Fruit fly (Drosophila melanogaster) whole organism, embryonic: ENCODE results near the gene Arc42.
A peak's percentile ranks its signal among the peaks of the same experiment; 100 is the strongest.

Experiments used
- Atf6 ChIP-seq: fragments of 200-800 bp; sonication (Bioruptor generic); IDR thresholded peaks from 2 replicates; pipeline ENCODE4 v1.3.6; 2022; ENCODE audit warnings: missing biosample characterization, missing genetic modification characterization
- BEAF-32 ChIP-seq: fragments of 200-800 bp; sonication (Bioruptor generic); optimal IDR thresholded peaks from 3 replicates; lab custom pipeline; 2017; ENCODE audit warnings: missing biosample characterization, missing genetic modification characterization, mild to moderate bottlenecking, moderate library complexity, missing genetic modification reagents
- Blimp-1 ChIP-seq: fragments of 200-800 bp; sonication (Bioruptor generic); optimal IDR thresholded peaks from 3 replicates; lab custom pipeline; 2018; ENCODE audit warnings: missing biosample characterization, missing genetic modification characterization, mild to moderate bottlenecking, moderate library complexity, missing genetic modification reagents
- CG11398 ChIP-seq: fragments of 200-800 bp; sonication (Bioruptor generic); optimal IDR thresholded peaks from 2 replicates; lab custom pipeline; 2016; ENCODE audit warnings: missing biosample characterization, missing genetic modification characterization
- CG11696 ChIP-seq: fragments of 200-800 bp; sonication (Bioruptor generic); IDR thresholded peaks from 2 replicates; pipeline ENCODE4 v1.3.6; 2022; ENCODE audit warnings: missing biosample characterization, missing genetic modification characterization
- CG12219 ChIP-seq: fragments of 200-800 bp; sonication (Bioruptor generic); optimal IDR thresholded peaks from 3 replicates; lab custom pipeline; 2018; ENCODE audit warnings: missing biosample characterization, mild to moderate bottlenecking, missing genetic modification characterization
- CG12299 ChIP-seq: fragments of 200-800 bp; sonication (Bioruptor generic); optimal IDR thresholded peaks from 2 replicates; lab custom pipeline; 2018; ENCODE audit warnings: missing biosample characterization, mild to moderate bottlenecking, missing genetic modification characterization
- CG13287 ChIP-seq: fragments of 200-800 bp; sonication (Bioruptor generic); IDR thresholded peaks from 2 replicates; pipeline ENCODE4 v1.3.6; 2022; ENCODE audit warnings: missing biosample characterization, missing genetic modification characterization; ENCODE audit not compliant: partially characterized antibody
- CG15514 ChIP-seq: fragments of 200-800 bp; sonication (Bioruptor generic); optimal IDR thresholded peaks from 3 replicates; lab custom pipeline; 2017; ENCODE audit warnings: missing biosample characterization, missing genetic modification characterization, mild to moderate bottlenecking, moderate library complexity, missing genetic modification reagents
- CG1602 ChIP-seq: fragments of 200-800 bp; sonication (Bioruptor generic); optimal IDR thresholded peaks from 3 replicates; lab custom pipeline; 2016; ENCODE audit warnings: missing biosample characterization, missing genetic modification characterization
- CG16813 ChIP-seq: fragments of 200-800 bp; sonication (Bioruptor generic); IDR thresholded peaks from 3 replicates; pipeline ENCODE4 v1.3.6; 2022; ENCODE audit warnings: missing biosample characterization, missing genetic modification characterization; ENCODE audit not compliant: partially characterized antibody
- CG17612 ChIP-seq: fragments of 200-800 bp; sonication (Bioruptor generic); IDR thresholded peaks from 2 replicates; pipeline ENCODE4 v1.3.6; 2022; ENCODE audit warnings: missing biosample characterization, missing genetic modification characterization
- CG18262 ChIP-seq: fragments of 200-800 bp; optimal IDR thresholded peaks from 3 replicates; lab custom pipeline; 2019; ENCODE audit warnings: missing biosample characterization, mild to moderate bottlenecking, missing genetic modification characterization, moderate library complexity
- CG18476 ChIP-seq: fragments of 200-800 bp; sonication (Bioruptor generic); optimal IDR thresholded peaks from 2 replicates; lab custom pipeline; 2016; ENCODE audit warnings: missing biosample characterization, mild to moderate bottlenecking, missing genetic modification characterization
- CG2129 ChIP-seq: fragments of 200-800 bp; sonication (Bioruptor generic); IDR thresholded peaks from 2 replicates; pipeline ENCODE4 v1.3.6; 2022; ENCODE audit warnings: missing biosample characterization, missing genetic modification characterization; ENCODE audit not compliant: partially characterized antibody
- CG30403 ChIP-seq: fragments of 200-800 bp; sonication (Bioruptor generic); optimal IDR thresholded peaks from 3 replicates; lab custom pipeline; 2016; ENCODE audit warnings: missing biosample characterization, missing genetic modification characterization
- CG3163 ChIP-seq: fragments of 200-800 bp; sonication (Bioruptor generic); optimal IDR thresholded peaks from 3 replicates; lab custom pipeline; 2016; ENCODE audit warnings: missing biosample characterization, missing genetic modification characterization
- CG32532 ChIP-seq: fragments of 200-800 bp; sonication (Bioruptor generic); IDR thresholded peaks from 2 replicates; pipeline ENCODE4 v1.3.6; 2022; ENCODE audit warnings: missing biosample characterization, missing genetic modification characterization
- CG3995 ChIP-seq: fragments of 200-800 bp; sonication (Bioruptor generic); optimal IDR thresholded peaks from 3 replicates; lab custom pipeline; 2016; ENCODE audit warnings: missing biosample characterization, missing genetic modification characterization
- CG5245 ChIP-seq: fragments of 200-800 bp; sonication (Bioruptor generic); optimal IDR thresholded peaks from 3 replicates; lab custom pipeline; 2016; ENCODE audit warnings: missing biosample characterization, missing genetic modification characterization
- CG6175 ChIP-seq: fragments of 200-800 bp; sonication (Bioruptor generic); IDR thresholded peaks from 3 replicates; pipeline ENCODE4 v1.3.6; 2022; ENCODE audit warnings: missing biosample characterization, missing genetic modification characterization
- CG6254 ChIP-seq: fragments of 200-800 bp; sonication (Bioruptor generic); optimal IDR thresholded peaks from 3 replicates; lab custom pipeline; 2017; ENCODE audit warnings: mild to moderate bottlenecking, missing biosample characterization, missing genetic modification reagents, missing genetic modification characterization
- CG7786 ChIP-seq: fragments of 200-800 bp; sonication (Bioruptor generic); optimal IDR thresholded peaks from 2 replicates; lab custom pipeline; 2016; ENCODE audit warnings: missing biosample characterization, missing genetic modification characterization
- CG9727 ChIP-seq: fragments of 200-800 bp; sonication (Bioruptor generic); optimal IDR thresholded peaks from 3 replicates; lab custom pipeline; 2017; ENCODE audit warnings: missing biosample characterization, mild to moderate bottlenecking, missing genetic modification characterization
- Dad ChIP-seq: fragments of 200-800 bp; sonication (Bioruptor generic); optimal IDR thresholded peaks from 3 replicates; lab custom pipeline; 2016; ENCODE audit warnings: missing biosample characterization, missing genetic modification characterization
- Dfd ChIP-seq, 2 experiments: fragments of >200 bp; optimal IDR thresholded peaks; 2 replicates each; lab custom pipeline; 2017; ENCODE audit warnings: missing biosample characterization in 2 of 2, missing genetic modification characterization in 2 of 2
- HHEX ChIP-seq: fragments of 200-800 bp; sonication (Bioruptor generic); optimal IDR thresholded peaks from 3 replicates; lab custom pipeline; 2017; ENCODE audit warnings: missing biosample characterization, mild to moderate bottlenecking, missing genetic modification characterization, missing genetic modification reagents
- HLH54F ChIP-seq: fragments of 200-800 bp; sonication (Bioruptor generic); optimal IDR thresholded peaks from 3 replicates; lab custom pipeline; 2016; ENCODE audit warnings: missing biosample characterization, missing genetic modification characterization
- HLHmδ ChIP-seq: fragments of 200-800 bp; sonication (Bioruptor generic); optimal IDR thresholded peaks from 2 replicates; lab custom pipeline; 2018; ENCODE audit warnings: missing biosample characterization, mild to moderate bottlenecking, missing genetic modification characterization, moderate library complexity
- Hr78 ChIP-seq, 2 experiments: fragments of 200-800 bp in 1 of 2; fragments of >200 bp in 1 of 2; sonication (Bioruptor generic) in 1 of 2; optimal IDR thresholded peaks; 2 replicates each; lab custom pipeline; 2017 to 2019; ENCODE audit warnings: missing biosample characterization in 2 of 2, missing genetic modification characterization in 2 of 2, mild to moderate bottlenecking in 1 of 2, moderate library complexity in 1 of 2
- Meics ChIP-seq: fragments of 200-800 bp; sonication (Bioruptor generic); optimal IDR thresholded peaks from 2 replicates; lab custom pipeline; 2017; ENCODE audit warnings: missing biosample characterization, mild to moderate bottlenecking, missing genetic modification characterization
- NfI ChIP-seq: fragments of 200-800 bp; sonication (Bioruptor generic); optimal IDR thresholded peaks from 3 replicates; lab custom pipeline; 2018; ENCODE audit warnings: missing biosample characterization, mild to moderate bottlenecking, missing genetic modification characterization, moderate library complexity
- Opbp ChIP-seq: fragments of 200-800 bp; sonication (Bioruptor generic); IDR thresholded peaks from 3 replicates; pipeline ENCODE4 v1.3.6; 2022; ENCODE audit warnings: missing biosample characterization, missing genetic modification characterization; ENCODE audit not compliant: partially characterized antibody
- Stat92E ChIP-seq, 3 experiments: fragments of >200 bp in 2 of 3; fragments of 200-800 bp in 1 of 3; sonication (Bioruptor generic) in 1 of 3; optimal IDR thresholded peaks; 2 replicates each; lab custom pipeline; 2017 to 2019; ENCODE audit warnings: missing biosample characterization in 3 of 3, missing genetic modification characterization in 3 of 3, mild to moderate bottlenecking in 1 of 3, moderate library complexity in 1 of 3
- Xrp1 ChIP-seq: fragments of 200-800 bp; sonication (Bioruptor generic); IDR thresholded peaks from 2 replicates; pipeline ENCODE4 v1.3.6; 2022; ENCODE audit warnings: missing biosample characterization, missing genetic modification characterization
- emc ChIP-seq: fragments of 200-800 bp; sonication (Bioruptor generic); optimal IDR thresholded peaks from 2 replicates; lab custom pipeline; 2016; ENCODE audit warnings: missing biosample characterization, missing genetic modification characterization
- ewg ChIP-seq: fragments of 200-800 bp; sonication (Bioruptor generic); optimal IDR thresholded peaks from 3 replicates; lab custom pipeline; 2017; ENCODE audit warnings: mild to moderate bottlenecking, missing biosample characterization, missing genetic modification reagents, missing genetic modification characterization
- ftz-f1 ChIP-seq: fragments of 200-800 bp; sonication (Bioruptor generic); optimal IDR thresholded peaks from 2 replicates; lab custom pipeline; 2016; ENCODE audit warnings: missing biosample characterization, missing genetic modification characterization
- gro ChIP-seq: fragments of 200-800 bp; sonication (Bioruptor generic); optimal IDR thresholded peaks from 2 replicates; lab custom pipeline; 2016; ENCODE audit warnings: missing biosample characterization, missing genetic modification characterization
- lov ChIP-seq, 2 experiments: fragments of 200-800 bp in 1 of 2; fragments of >200 bp in 1 of 2; sonication (Bioruptor generic) in 1 of 2; IDR thresholded peaks in 1 of 2; optimal IDR thresholded peaks in 1 of 2; 2 replicates in 1 of 2; 3 replicates in 1 of 2; pipeline versions ENCODE4 v1.3.6 to Lab custom; 2017 to 2022; ENCODE audit warnings: missing biosample characterization in 1 of 2, missing genetic modification characterization in 1 of 2
- mirr ChIP-seq: fragments of 200-800 bp; sonication (Bioruptor generic); optimal IDR thresholded peaks from 3 replicates; lab custom pipeline; 2018; ENCODE audit warnings: missing biosample characterization, mild to moderate bottlenecking, missing genetic modification characterization
- phol ChIP-seq: fragments of 200-800 bp; sonication (Bioruptor generic); optimal IDR thresholded peaks from 3 replicates; lab custom pipeline; 2018; ENCODE audit warnings: missing biosample characterization, mild to moderate bottlenecking, missing genetic modification characterization, moderate library complexity
- psq ChIP-seq: fragments of 200-800 bp; sonication (Bioruptor generic); optimal IDR thresholded peaks from 2 replicates; lab custom pipeline; 2017; ENCODE audit warnings: missing biosample characterization, missing genetic modification characterization
- row ChIP-seq: fragments of 200-800 bp; sonication (Bioruptor generic); IDR thresholded peaks from 3 replicates; pipeline ENCODE4 v1.3.6; 2022; ENCODE audit warnings: missing biosample characterization, missing genetic modification characterization
- scrt ChIP-seq: fragments of 200-800 bp; sonication (Bioruptor generic); optimal IDR thresholded peaks from 2 replicates; lab custom pipeline; 2018; ENCODE audit warnings: missing biosample characterization, mild to moderate bottlenecking, missing genetic modification characterization, moderate library complexity
- sima ChIP-seq: fragments of 200-800 bp; sonication (Bioruptor generic); optimal IDR thresholded peaks from 2 replicates; lab custom pipeline; 2016; ENCODE audit warnings: missing biosample characterization, missing genetic modification characterization
- tna ChIP-seq: fragments of 200-800 bp; sonication (Bioruptor generic); IDR thresholded peaks from 2 replicates; pipeline ENCODE4 v1.3.6; 2022; ENCODE audit warnings: missing biosample characterization, missing genetic modification characterization; ENCODE audit not compliant: partially characterized antibody
- yki ChIP-seq: fragments of >200 bp; optimal IDR thresholded peaks from 3 replicates; lab custom pipeline; 2018
- z ChIP-seq: fragments of 200-800 bp; sonication (Bioruptor generic); IDR thresholded peaks from 3 replicates; pipeline ENCODE4 v1.3.6; 2022; ENCODE audit warnings: missing biosample characterization, missing genetic modification characterization

The Arc42 gene

DNA sequence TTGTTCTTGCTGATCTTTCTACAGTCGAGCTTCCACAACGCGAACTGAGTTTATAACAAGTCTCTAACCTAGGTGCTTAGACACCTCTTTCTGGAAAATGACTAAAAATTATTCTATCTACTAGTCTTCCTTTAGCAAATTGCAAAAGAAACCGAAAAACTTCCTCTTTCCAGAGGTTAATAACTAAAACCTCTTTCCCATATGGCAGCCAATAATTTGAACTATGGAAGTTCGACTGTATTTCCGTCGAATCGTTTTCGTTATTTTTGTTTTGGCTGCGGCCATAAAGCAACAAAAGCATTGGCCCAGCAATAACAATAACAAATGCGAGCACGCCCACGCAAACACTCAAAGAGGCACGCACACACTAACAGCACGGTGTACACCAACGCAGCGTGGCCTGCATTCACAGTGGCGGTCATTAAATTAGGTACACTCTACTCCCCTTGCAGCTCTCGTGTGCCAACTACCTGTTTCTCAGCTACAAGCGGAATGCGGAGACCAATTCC is 2.9 kb downstream of the Arc42 start (continued):
- TF ChIP-seq tna (GFP tag; lab: Robert Waterston, UW) (no peak), Dfd (GFP tag; optimal IDR thresholded peaks at IDR 0.05; lab: Kevin White, UChicago) (no peak), CG15514 (GFP tag; lab: Kevin White, UChicago) (peak; percentile 26), CG12219 (GFP tag; lab: Kevin White, UChicago) (peak; percentile 24), Meics (GFP tag; lab: Kevin White, UChicago) (peak; percentile 67), row (peak; percentile 87), psq (no peak), Xrp1 (GFP tag; lab: Robert Waterston, UW) (peak; percentile 35; the same call in 1 of the 2 replicates), CG18262 (tag; lab: Kevin White, UChicago) (peak; percentile 61), ewg (GFP tag; lab: Kevin White, UChicago) (no peak), emc (no peak), CG3163 (GFP tag; lab: Kevin White, UChicago) (peak; percentile 31), Dad (peak; percentile 26), CG17612 (GFP tag; lab: Robert Waterston, UW) (no peak), CG12299 (tag; lab: Kevin White, UChicago) (peak; percentile 44), NfI (GFP tag; lab: Kevin White, UChicago) (peak; percentile 72), BEAF-32 (GFP tag; lab: Kevin White, UChicago) (no peak), phol (peak; percentile 56), gro (GFP tag; lab: Kevin White, UChicago) (peak; percentile 22), Stat92E (GFP tag; optimal IDR thresholded peaks at IDR 0.05; lab: Kevin White, UChicago) (peak in 1 of 3 experiments; percentile 57), CG16813 (GFP tag; lab: Robert Waterston, UW) (no peak), z (GFP tag; lab: Robert Waterston, UW) (no peak), CG6254 (GFP tag; lab: Kevin White, UChicago) (peak; percentile 8), HHEX (peak; percentile 46), CG1602 (GFP tag; lab: Kevin White, UChicago) (peak; percentile 13), CG7786 (GFP tag; lab: Kevin White, UChicago) (peak; percentile 43), CG3995 (GFP tag; lab: Kevin White, UChicago) (no peak), HLHmδ (GFP tag; lab: Kevin White, UChicago) (peak; percentile 31), CG9727 (GFP tag; lab: Kevin White, UChicago) (peak; percentile 47), CG18476 (GFP tag; lab: Kevin White, UChicago) (no peak), CG11696 (GFP tag; lab: Robert Waterston, UW) (peak; percentile 82), Hr78 (GFP tag; optimal IDR thresholded peaks at IDR 0.05; lab: Kevin White, UChicago) (peak in 1 of 2 experiments; percentile 26), CG30403 (GFP tag; lab: Kevin White, UChicago) (peak; percentile 55), ftz-f1 (GFP tag; lab: Kevin White, UChicago) (no peak), CG5245 (GFP tag; lab: Kevin White, UChicago) (no peak), scrt (GFP tag; lab: Kevin White, UChicago) (peak; percentile 58), Blimp-1 (GFP tag; lab: Kevin White, UChicago) (peak; percentile 49), CG6175 (GFP tag; lab: Robert Waterston, UW) (no peak), CG13287 (no peak), mirr (GFP tag; lab: Kevin White, UChicago) (peak; percentile 46), CG32532 (GFP tag; lab: Robert Waterston, UW) (peak; percentile 52; the same call in 1 of the 2 replicates), sima (GFP tag; lab: Kevin White, UChicago) (no peak), CG2129 (no peak), Atf6 (GFP tag; lab: Robert Waterston, UW) (peak; percentile 66; the same call in 1 of the 2 replicates), Opbp (GFP tag; lab: Robert Waterston, UW) (no peak), CG11398 (GFP tag; lab: Kevin White, UChicago) (no peak), yki (lab: Kevin White, UChicago) (no peak), lov (optimal IDR thresholded peaks at IDR 0.05; lab: Kevin White, UChicago) (no peak), lov (GFP tag; IDR thresholded peaks at IDR 0.05; lab: Robert Waterston, UW) (0 out of 3 replicates have a peak, but pooled peaks have one; percentile 55), HLH54F (GFP tag; lab: Kevin White, UChicago) (peak; percentile 18)
